Fruit fly (Drosophila melanogaster) whole organism, prepupa: ENCODE results near the gene ninaB.
A peak's percentile ranks its signal among the peaks of the same experiment; 100 is the strongest.

ENCODE experiments used
- Blimp-1 ChIP-seq: fragments of 200-800 bp; sonication (Bioruptor generic); optimal IDR thresholded peaks from 3 replicates; lab custom pipeline; 2017; ENCODE audit warnings: missing biosample characterization, missing genetic modification characterization, mild to moderate bottlenecking, moderate library complexity, missing genetic modification reagents
- CG4318 ChIP-seq: fragments of 200-800 bp; sonication (Bioruptor generic); optimal IDR thresholded peaks from 3 replicates; lab custom pipeline; 2017; ENCODE audit warnings: missing biosample characterization, mild to moderate bottlenecking, missing genetic modification characterization
- CG8319 ChIP-seq: fragments of 200-800 bp; sonication (Bioruptor generic); optimal IDR thresholded peaks from 3 replicates; lab custom pipeline; 2016; ENCODE audit warnings: missing biosample characterization, missing genetic modification characterization
- CG8632 ChIP-seq: fragments of 200-800 bp; sonication (Bioruptor generic); optimal IDR thresholded peaks from 3 replicates; lab custom pipeline; 2016; ENCODE audit warnings: missing biosample characterization, missing genetic modification characterization
- Hr38 ChIP-seq: sonication (Bioruptor generic); optimal IDR thresholded peaks from 2 replicates; lab custom pipeline; 2016; ENCODE audit warnings: missing biosample characterization, missing genetic modification characterization
- Hr39 ChIP-seq: fragments of 200-800 bp; sonication (Bioruptor generic); optimal IDR thresholded peaks from 2 replicates; lab custom pipeline; 2016; ENCODE audit warnings: missing biosample characterization, missing genetic modification characterization
- Sox14 ChIP-seq: fragments of 200-800 bp; sonication (Bioruptor generic); optimal IDR thresholded peaks from 3 replicates; lab custom pipeline; 2016; ENCODE audit warnings: missing biosample characterization, missing genetic modification characterization
- acj6 ChIP-seq: fragments of 200-800 bp; sonication (Bioruptor generic); optimal IDR thresholded peaks from 3 replicates; lab custom pipeline; 2016; ENCODE audit warnings: missing biosample characterization, missing genetic modification characterization
- cyc ChIP-seq: fragments of 200-800 bp; sonication (Bioruptor generic); optimal IDR thresholded peaks from 3 replicates; lab custom pipeline; 2016; ENCODE audit warnings: missing biosample characterization, missing genetic modification characterization
- salr ChIP-seq, 2 experiments: fragments of 200-800 bp; sonication (Bioruptor generic); optimal IDR thresholded peaks; 3 replicates each; lab custom pipeline; 2016 to 2018; ENCODE audit warnings: missing biosample characterization in 2 of 2, missing genetic modification characterization in 2 of 2, mild to moderate bottlenecking in 1 of 2

- TF ChIP-seq salr (GFP tag; optimal IDR thresholded peaks at IDR 0.05; lab: Kevin White, UChicago), result peak; percentile 64 to 77
- TF ChIP-seq Hr39 (GFP tag; lab: Kevin White, UChicago), result peak; percentile 67
- TF ChIP-seq cyc, result peak; percentile 63
- TF ChIP-seq Hr38 (GFP tag; lab: Kevin White, UChicago), result peak; percentile 64
- TF ChIP-seq Sox14 (GFP tag; lab: Kevin White, UChicago), result peak; percentile 83
- peak; percentile 56 for TF ChIP-seq CG8319
- TF ChIP-seq CG8632 (GFP tag; lab: Kevin White, UChicago), result peak; percentile 57
- peak; percentile 87 for TF ChIP-seq CG4318
- no peak for TF ChIP-seq Blimp-1 (GFP tag; lab: Kevin White, UChicago)
- peak; percentile 80 for TF ChIP-seq acj6 (GFP tag; lab: Kevin White, UChicago)
These were observed 16.5 kb downstream of the ninaB start for dm6 chr3R:13716827-13717226.
